Fruit fly (Drosophila melanogaster): ENCODE data around the gene vn.
A peak's percentile ranks its signal among the peaks of the same experiment; 100 is the strongest.

Gene vn

DNA sequence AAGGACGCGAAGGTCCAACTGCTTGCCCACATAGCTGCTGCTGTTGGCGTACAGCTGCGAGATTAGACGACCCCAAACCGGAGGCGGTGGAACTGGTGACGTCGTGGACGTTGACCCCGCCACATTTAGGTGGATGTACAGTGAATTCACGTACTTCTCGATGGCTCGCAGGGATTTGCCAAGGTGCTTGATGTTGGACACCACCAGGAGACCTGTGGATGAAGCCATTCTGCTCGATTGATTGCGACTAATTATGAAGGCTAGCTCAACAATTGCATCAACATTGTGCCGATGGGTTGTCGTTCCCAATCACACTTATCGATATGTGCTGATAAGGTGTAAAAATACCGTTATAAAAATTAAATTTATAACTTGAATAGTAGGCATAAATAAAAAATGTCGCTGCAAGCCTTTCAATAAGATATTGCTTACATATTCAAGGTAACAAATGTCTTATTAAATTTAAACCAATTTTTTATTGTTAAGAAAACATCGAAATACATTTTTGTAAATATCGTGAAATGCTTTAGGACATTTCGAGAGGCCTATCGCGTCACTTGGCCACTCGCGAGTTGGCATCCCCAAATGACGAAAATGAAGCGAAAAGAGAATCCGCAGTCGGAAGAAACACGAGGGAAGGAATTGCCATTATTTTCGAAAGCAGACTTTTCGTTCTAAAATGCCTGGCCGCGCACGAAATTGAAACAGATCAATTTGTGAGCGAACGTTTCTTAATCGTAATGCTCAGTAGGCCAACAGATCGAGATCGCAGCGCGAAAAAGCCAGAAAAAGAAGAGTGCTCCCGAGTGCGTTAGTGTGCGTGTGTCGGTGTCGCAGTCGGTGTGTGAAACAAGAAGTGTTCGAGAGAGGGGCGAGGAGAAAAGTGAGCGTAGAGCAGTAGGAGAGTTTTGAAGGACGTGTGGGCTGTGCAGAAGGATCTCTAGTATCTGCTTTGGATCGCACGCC, 76.6 kb downstream of the vn start, which contains the start of the genes Ppat-Dpck and scny (continued):
- TF ChIP-seq Dbx (GFP tag; IDR thresholded peaks at IDR 0.05) (0 out of 3 replicates have a peak, but pooled peaks have one; percentile 39), CG34422 (GFP tag; IDR thresholded peaks at IDR 0.05) (peak; percentile 48; the same call in 1 of the 3 replicates), Kr (GFP tag; optimal IDR thresholded peaks at IDR 0.05) (no peak), lilli (GFP tag; optimal IDR thresholded peaks at IDR 0.05) (peak; percentile 7), peb (GFP tag; IDR thresholded peaks at IDR 0.05) (no peak), CG3995 (GFP tag; optimal IDR thresholded peaks at IDR 0.05) (peak; percentile 93), HHEX (GFP tag; optimal IDR thresholded peaks at IDR 0.05) (no peak), ems (GFP tag; optimal IDR thresholded peaks at IDR 0.05) (no peak), pum (GFP tag; optimal IDR thresholded peaks at IDR 0.05) (no peak), CG10366 (GFP tag; IDR thresholded peaks at IDR 0.05) (no peak), CG42726 (GFP tag; IDR thresholded peaks at IDR 0.05; ENCODE audit: partially characterized antibody) (peak; percentile 72), CG2712 (tag; optimal IDR thresholded peaks at IDR 0.05) (peak; percentile 50), HLH4C (GFP tag; IDR thresholded peaks at IDR 0.05; ENCODE audit: partially characterized antibody) (peak; percentile 88), CG7963 (GFP tag; IDR thresholded peaks at IDR 0.05; ENCODE audit: partially characterized antibody) (peak; percentile 71; the same call in 2 of the 3 replicates), Xbp1 (GFP tag; optimal IDR thresholded peaks at IDR 0.05) (peak; percentile 17), CG16813 (GFP tag; IDR thresholded peaks at IDR 0.05; ENCODE audit: partially characterized antibody) (peak; percentile 92), CG6683 (GFP tag; optimal IDR thresholded peaks at IDR 0.05) (no peak), CG33213 (GFP tag; optimal IDR thresholded peaks at IDR 0.05) (peak; percentile 19), CG10209 (GFP tag; optimal IDR thresholded peaks at IDR 0.05) (no peak), bsh (GFP tag; optimal IDR thresholded peaks at IDR 0.05) (peak in 1 of 2 experiments; percentile 8), BEAF-32 (GFP tag; optimal IDR thresholded peaks at IDR 0.05) (peak; percentile 98), vfl (GFP tag; optimal IDR thresholded peaks at IDR 0.05) (peak; percentile 44), gro (GFP tag; optimal IDR thresholded peaks at IDR 0.05) (peak; percentile 10), B-H2 (GFP tag; optimal IDR thresholded peaks at IDR 0.05) (peak; percentile 50), CG4282 (GFP tag; optimal IDR thresholded peaks at IDR 0.05) (peak; percentile 4), CG12155 (GFP tag; optimal IDR thresholded peaks at IDR 0.05) (peak; percentile 16), Dref (GFP tag; IDR thresholded peaks at IDR 0.05) (peak; percentile 62), nerfin-2 (GFP tag; IDR thresholded peaks at IDR 0.05; ENCODE audit: partially characterized antibody) (peak; percentile 59; the same call in 1 of the 2 replicates), CG3281 (GFP tag; optimal IDR thresholded peaks at IDR 0.05) (peak; percentile 33), CG9727 (GFP tag; optimal IDR thresholded peaks at IDR 0.05) (no peak), lola (GFP tag; optimal IDR thresholded peaks at IDR 0.05) (peak in 1 of 3 experiments; percentile 23), zfh2 (GFP tag; optimal IDR thresholded peaks at IDR 0.05) (peak; percentile 8), NC2α (GFP tag; optimal IDR thresholded peaks at IDR 0.05) (no peak), HmgD (GFP tag; optimal IDR thresholded peaks at IDR 0.05) (peak; percentile 5), Deaf1 (tag; optimal IDR thresholded peaks at IDR 0.05) (peak; percentile 86), pzg (GFP tag; optimal IDR thresholded peaks at IDR 0.05) (peak; percentile 83), sug (tag; optimal IDR thresholded peaks at IDR 0.05) (peak; percentile 50), CG10267 (tag; optimal IDR thresholded peaks at IDR 0.05) (peak; percentile 70), trem (tag; optimal IDR thresholded peaks at IDR 0.05) (peak; percentile 100), CG18262 (tag; optimal IDR thresholded peaks at IDR 0.05) (peak; percentile 31), CG7928 (GFP tag; optimal IDR thresholded peaks at IDR 0.05) (no peak), Fer1 (GFP tag; optimal IDR thresholded peaks at IDR 0.05) (peak; percentile 33), phol (tag; optimal IDR thresholded peaks at IDR 0.05) (peak; percentile 67), CG6689 (GFP tag; IDR thresholded peaks at IDR 0.05) (no peak), Ets97D (GFP tag; optimal IDR thresholded peaks at IDR 0.05) (peak; percentile 88), seq (GFP tag; IDR thresholded peaks at IDR 0.05) (no peak), CHES-1-like (GFP tag; optimal IDR thresholded peaks at IDR 0.05) (peak; percentile 47)

All from whole organism, embryonic.